Worm (Caenorhabditis elegans) whole organism, L4 larva: ENCODE measurements around the gene ceh-76.

Source experiments
- ZK337.2 ChIP-seq: fragments of 200-800 bp; sonication (Bioruptor generic); IDR thresholded peaks from 2 replicates; pipeline ENCODE4 v1.3.6; 2022; ENCODE audit warnings: missing genetic modification reagents, missing genetic modification characterization, missing compliant biosample characterization
- aha-1 ChIP-seq: fragments of 150-350 bp; peaks from one replicate; lab custom pipeline; 2014; ENCODE audit warnings: missing biosample characterization, missing genetic modification characterization
- ama-1 ChIP-seq: fragments of 150-350 bp; optimal IDR thresholded peaks from 2 replicates; lab custom pipeline; 2014; ENCODE audit warnings: inconsistent platforms, mixed read lengths
- ceh-82 ChIP-seq: sonication (generic microtip); optimal IDR thresholded peaks from 2 replicates; lab custom pipeline; 2017; ENCODE audit warnings: missing biosample characterization, missing genetic modification characterization
- egl-27 ChIP-seq: sonication (generic microtip); optimal IDR thresholded peaks from 3 replicates; lab custom pipeline; 2017; ENCODE audit warnings: missing biosample characterization, missing genetic modification reagents, missing genetic modification characterization
- pqm-1 ChIP-seq: sonication (generic microtip); optimal IDR thresholded peaks from 2 replicates; lab custom pipeline; 2017; ENCODE audit warnings: missing biosample characterization, missing genetic modification characterization
- snpc-4 ChIP-seq: fragments of 150-350 bp; optimal IDR thresholded peaks from 2 replicates; lab custom pipeline; 2014; ENCODE audit warnings: missing biosample characterization, missing genetic modification characterization
- tra-1 ChIP-seq: fragments of 200-800 bp; sonication (Bioruptor generic); IDR thresholded peaks from 2 replicates; pipeline ENCODE4 v1.3.6; 2022; ENCODE audit warnings: missing genetic modification reagents, missing genetic modification characterization, missing compliant biosample characterization
- unc-39 ChIP-seq: sonication (generic microtip); optimal IDR thresholded peaks from 2 replicates; lab custom pipeline; 2017; ENCODE audit warnings: missing biosample characterization, missing genetic modification characterization
- unc-62 ChIP-seq, 3 experiments: fragments of 150-350 bp in 1 of 3; sonication (generic microtip); optimal IDR thresholded peaks in 2 of 3; peaks in 1 of 3; 1 replicate in 1 of 3; 2 replicates in 2 of 3; lab custom pipeline; 2014 to 2017; ENCODE audit warnings: missing biosample characterization in 3 of 3, missing genetic modification characterization in 3 of 3, missing genetic modification reagents in 3 of 3, missing genotype in 1 of 3

DNA sequence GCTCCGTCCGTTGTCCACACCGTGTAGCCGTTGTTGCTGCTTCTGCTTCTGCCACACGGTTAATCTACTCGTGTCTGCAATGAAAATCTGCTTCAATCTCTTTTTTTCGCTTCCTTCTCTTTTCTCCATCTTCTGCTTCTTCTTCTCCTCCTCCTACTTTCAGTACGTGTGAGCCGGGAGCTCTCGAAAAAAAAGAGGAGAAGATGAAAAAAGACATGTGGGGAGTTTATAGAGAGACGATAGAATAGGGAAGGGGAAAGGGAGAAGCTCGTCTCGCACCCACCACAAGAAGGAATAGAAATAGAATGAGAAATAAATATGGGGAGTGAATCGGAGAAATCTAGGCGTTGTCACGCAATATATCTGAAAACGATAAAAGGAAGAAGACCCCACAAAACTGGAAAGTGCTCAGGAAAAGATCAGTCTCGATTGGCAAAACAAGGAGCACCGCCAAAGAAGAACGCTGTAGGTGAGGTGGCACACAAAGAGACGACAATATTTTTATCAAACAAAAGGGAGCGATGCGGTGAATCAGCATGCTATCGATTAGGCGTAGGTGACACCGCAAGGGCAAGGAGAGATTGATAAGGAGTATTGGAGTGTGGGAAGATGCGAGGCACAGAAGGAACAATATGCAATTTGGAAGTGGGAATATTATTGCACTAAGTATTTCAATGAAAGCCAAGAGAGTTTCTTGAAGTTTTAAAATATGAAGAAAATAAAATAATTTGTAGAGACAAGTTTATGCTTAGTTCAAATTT, 16.6 kb downstream of the ceh-76 start, which contains the start of gene let-413:
- TF ChIP-seq ZK337.2: no peak
- TF ChIP-seq pqm-1 (tag; lab: Kevin White, UChicago): peak; percentile 76
- TF ChIP-seq aha-1 (tag; lab: Kevin White, UChicago): peak; percentile 90
- no peak for TF ChIP-seq snpc-4 (tag; lab: Kevin White, UChicago)
- no peak for TF ChIP-seq ama-1 (lab: Kevin White, UChicago)
- TF ChIP-seq unc-39 (tag; lab: Kevin White, UChicago): no peak
- TF ChIP-seq tra-1 (GFP tag; lab: Robert Waterston, UW): no peak
- no peak for TF ChIP-seq ceh-82
- no peak for TF ChIP-seq egl-27 (tag; lab: Kevin White, UChicago)
- TF ChIP-seq unc-62 (GFP tag; optimal IDR thresholded peaks at IDR 0.05 in 1 of 2; lab: Kevin White, UChicago): peak in 1 of 2 experiments; percentile 88
- no peak for TF ChIP-seq unc-62 (tag; optimal IDR thresholded peaks at IDR 0.05; lab: Kevin White, UChicago)
